Fruit fly (Drosophila melanogaster) whole organism, embryonic: ENCODE results near the gene Grd.
A peak's percentile ranks its signal among the peaks of the same experiment; 100 is the strongest.

ENCODE experiments used
- Atf-2 ChIP-seq: fragments of 200-800 bp; sonication (Bioruptor generic); optimal IDR thresholded peaks from 2 replicates; lab custom pipeline; 2016; ENCODE audit warnings: missing biosample characterization, missing genetic modification characterization
- CG10209 ChIP-seq: fragments of 200-800 bp; sonication (Bioruptor generic); optimal IDR thresholded peaks from 3 replicates; lab custom pipeline; 2017; ENCODE audit warnings: missing biosample characterization, mild to moderate bottlenecking, missing genetic modification characterization, missing genetic modification reagents
- CG11085 ChIP-seq: fragments of 200-800 bp; sonication (Bioruptor generic); IDR thresholded peaks from 2 replicates; pipeline ENCODE4 v1.3.6; 2022; ENCODE audit warnings: missing biosample characterization, missing genetic modification characterization
- CG13624 ChIP-seq: fragments of 200-800 bp; sonication (Bioruptor generic); optimal IDR thresholded peaks from 2 replicates; lab custom pipeline; 2016; ENCODE audit warnings: missing biosample characterization, missing genetic modification characterization
- CG14014 ChIP-seq: fragments of 200-800 bp; sonication (Bioruptor generic); IDR thresholded peaks from 2 replicates; pipeline ENCODE4 v1.3.6; 2022; ENCODE audit warnings: missing biosample characterization, missing genetic modification characterization
- CG14050 ChIP-seq: fragments of 200-800 bp; sonication (Bioruptor generic); IDR thresholded peaks from 3 replicates; pipeline ENCODE4 v1.3.6; 2022; ENCODE audit warnings: missing biosample characterization, missing genetic modification characterization
- CG15479 ChIP-seq: fragments of 200-800 bp; sonication (Bioruptor generic); optimal IDR thresholded peaks from 3 replicates; lab custom pipeline; 2019; ENCODE audit warnings: missing biosample characterization, mild to moderate bottlenecking, missing genetic modification characterization, moderate library complexity
- CG17802 ChIP-seq: fragments of 200-800 bp; sonication (Bioruptor generic); optimal IDR thresholded peaks from 2 replicates; lab custom pipeline; 2018; ENCODE audit warnings: missing biosample characterization, mild to moderate bottlenecking, missing genetic modification characterization, moderate library complexity
- CG18619 ChIP-seq: fragments of 200-800 bp; sonication (Bioruptor generic); optimal IDR thresholded peaks from 3 replicates; lab custom pipeline; 2017; ENCODE audit warnings: missing biosample characterization, mild to moderate bottlenecking, missing genetic modification characterization
- CG31365 ChIP-seq: fragments of 200-800 bp; sonication (Bioruptor generic); optimal IDR thresholded peaks from 2 replicates; lab custom pipeline; 2018; ENCODE audit warnings: missing biosample characterization, mild to moderate bottlenecking, missing genetic modification characterization
- CG33213 ChIP-seq: fragments of 200-800 bp; sonication (Bioruptor generic); optimal IDR thresholded peaks from 3 replicates; lab custom pipeline; 2016; ENCODE audit warnings: missing biosample characterization, missing genetic modification characterization
- CG6689 ChIP-seq: fragments of 200-800 bp; sonication (Bioruptor generic); IDR thresholded peaks from 2 replicates; pipeline ENCODE4 v1.3.6; 2022; ENCODE audit warnings: missing biosample characterization, missing genetic modification characterization
- CG7556 ChIP-seq: fragments of 200-800 bp; sonication (Bioruptor generic); optimal IDR thresholded peaks from 2 replicates; lab custom pipeline; 2017; ENCODE audit warnings: missing biosample characterization, mild to moderate bottlenecking, missing genetic modification characterization
- CG7839 ChIP-seq: fragments of 200-800 bp; sonication (Bioruptor generic); optimal IDR thresholded peaks from 3 replicates; lab custom pipeline; 2018; ENCODE audit warnings: missing biosample characterization, mild to moderate bottlenecking, missing genetic modification characterization, moderate library complexity
- CG7928 ChIP-seq: fragments of 200-800 bp; sonication (Bioruptor generic); optimal IDR thresholded peaks from 2 replicates; lab custom pipeline; 2017; ENCODE audit warnings: missing biosample characterization, mild to moderate bottlenecking, missing genetic modification characterization
- CG8388 ChIP-seq: fragments of 200-800 bp; sonication (Bioruptor generic); optimal IDR thresholded peaks from 2 replicates; lab custom pipeline; 2019; ENCODE audit warnings: missing biosample characterization, mild to moderate bottlenecking, missing genetic modification characterization, moderate library complexity
- CG9609 ChIP-seq: fragments of 200-800 bp; sonication (Bioruptor generic); optimal IDR thresholded peaks from 3 replicates; lab custom pipeline; 2016; ENCODE audit warnings: missing biosample characterization, missing genetic modification characterization
- CG9727 ChIP-seq: fragments of 200-800 bp; sonication (Bioruptor generic); optimal IDR thresholded peaks from 3 replicates; lab custom pipeline; 2017; ENCODE audit warnings: missing biosample characterization, mild to moderate bottlenecking, missing genetic modification characterization
- D19B ChIP-seq: fragments of 200-800 bp; sonication (Bioruptor generic); optimal IDR thresholded peaks from 2 replicates; lab custom pipeline; 2017; ENCODE audit warnings: missing biosample characterization, mild to moderate bottlenecking, missing genetic modification characterization
- Dbx ChIP-seq: fragments of 200-800 bp; sonication (Bioruptor generic); IDR thresholded peaks from 3 replicates; pipeline ENCODE4 v1.3.6; 2022; ENCODE audit warnings: missing biosample characterization, missing genetic modification characterization
- Doc2 ChIP-seq: fragments of 200-800 bp; sonication (Bioruptor generic); IDR thresholded peaks from 2 replicates; pipeline ENCODE4 v1.3.6; 2022; ENCODE audit warnings: missing biosample characterization, missing genetic modification characterization
- ERR ChIP-seq: fragments of 200-800 bp; sonication (Bioruptor generic); optimal IDR thresholded peaks from 2 replicates; lab custom pipeline; 2016; ENCODE audit warnings: missing biosample characterization, missing genetic modification characterization
- Fer3 ChIP-seq: fragments of 200-800 bp; sonication (Bioruptor generic); optimal IDR thresholded peaks from 2 replicates; lab custom pipeline; 2018; ENCODE audit warnings: missing biosample characterization, mild to moderate bottlenecking, missing genetic modification characterization, moderate library complexity
- HLH4C ChIP-seq: fragments of 200-800 bp; sonication (Bioruptor generic); IDR thresholded peaks from 3 replicates; pipeline ENCODE4 v1.3.6; 2022; ENCODE audit warnings: missing biosample characterization, missing genetic modification characterization; ENCODE audit not compliant: partially characterized antibody
- Hr3 ChIP-seq: fragments of 200-800 bp; sonication (Bioruptor generic); optimal IDR thresholded peaks from 3 replicates; lab custom pipeline; 2016; ENCODE audit warnings: missing biosample characterization, missing genetic modification characterization
- Mrtf ChIP-seq: fragments of 200-800 bp; sonication (Bioruptor generic); IDR thresholded peaks from 3 replicates; pipeline ENCODE4 v1.3.6; 2022; ENCODE audit warnings: missing biosample characterization, missing genetic modification characterization
- NK7.1 ChIP-seq: fragments of 200-800 bp; sonication (Bioruptor generic); optimal IDR thresholded peaks from 3 replicates; lab custom pipeline; 2016; ENCODE audit warnings: missing biosample characterization, missing genetic modification characterization
- Oaz ChIP-seq: fragments of 200-800 bp; sonication (Bioruptor generic); IDR thresholded peaks from 2 replicates; pipeline ENCODE4 v1.3.6; 2022; ENCODE audit warnings: missing biosample characterization, missing genetic modification characterization
- Poxn ChIP-seq: fragments of 200-800 bp; sonication (Bioruptor generic); IDR thresholded peaks from 2 replicates; pipeline ENCODE4 v1.3.6; 2022; ENCODE audit warnings: missing biosample characterization, missing genetic modification characterization
- Ravus ChIP-seq: fragments of 200-800 bp; sonication (Bioruptor generic); IDR thresholded peaks from 2 replicates; pipeline ENCODE4 v1.3.6; 2022; ENCODE audit warnings: missing biosample characterization, missing genetic modification characterization
- Sin3A ChIP-seq: fragments of >200 bp; optimal IDR thresholded peaks from 2 replicates; lab custom pipeline; 2018
- cad ChIP-seq: fragments of >200 bp; optimal IDR thresholded peaks from 2 replicates; lab custom pipeline; 2017; ENCODE audit warnings: missing biosample characterization, missing genetic modification characterization
- gcm ChIP-seq: fragments of 200-800 bp; sonication (Bioruptor generic); optimal IDR thresholded peaks from 2 replicates; lab custom pipeline; 2019; ENCODE audit warnings: missing biosample characterization, mild to moderate bottlenecking, missing genetic modification characterization, moderate library complexity
- hb ChIP-seq: fragments of 200-800 bp; sonication (Bioruptor generic); IDR thresholded peaks from 3 replicates; pipeline ENCODE4 v1.3.6; 2022; ENCODE audit warnings: missing biosample characterization, missing genetic modification characterization; ENCODE audit not compliant: partially characterized antibody
- inv ChIP-seq: fragments of 200-800 bp; sonication (Bioruptor generic); IDR thresholded peaks from 2 replicates; pipeline ENCODE4 v1.3.6; 2022; ENCODE audit warnings: missing biosample characterization, missing genetic modification characterization; ENCODE audit not compliant: partially characterized antibody
- kay ChIP-seq: fragments of 200-800 bp; sonication (Bioruptor generic); optimal IDR thresholded peaks from 2 replicates; lab custom pipeline; 2016; ENCODE audit warnings: missing biosample characterization, missing genetic modification characterization
- ken ChIP-seq: fragments of 200-800 bp; sonication (Bioruptor generic); IDR thresholded peaks from 3 replicates; pipeline ENCODE4 v1.3.6; 2022; ENCODE audit warnings: missing biosample characterization, missing genetic modification characterization
- odd ChIP-seq: fragments of 200-800 bp; sonication (Bioruptor generic); optimal IDR thresholded peaks from 2 replicates; lab custom pipeline; 2017; ENCODE audit warnings: missing biosample characterization, mild to moderate bottlenecking, missing genetic modification characterization
- p53 ChIP-seq: fragments of 200-800 bp; sonication (Bioruptor generic); optimal IDR thresholded peaks from 2 replicates; lab custom pipeline; 2016; ENCODE audit warnings: missing biosample characterization, missing genetic modification characterization
- pfk ChIP-seq: fragments of 200-800 bp; sonication (Bioruptor generic); optimal IDR thresholded peaks from 2 replicates; lab custom pipeline; 2018; ENCODE audit warnings: missing biosample characterization, mild to moderate bottlenecking, missing genetic modification characterization, moderate library complexity
- prd ChIP-seq, 3 experiments: fragments of >200 bp in 2 of 3; fragments of 200-800 bp in 1 of 3; sonication (Bioruptor generic) in 1 of 3; optimal IDR thresholded peaks in 2 of 3; IDR thresholded peaks in 1 of 3; 2 replicates in 2 of 3; 3 replicates in 1 of 3; pipeline versions ENCODE4 v1.3.6 to Lab custom; 2017 to 2022; ENCODE audit warnings: missing biosample characterization in 1 of 3, missing genetic modification characterization in 1 of 3
- pzg ChIP-seq: fragments of 200-800 bp; sonication (Bioruptor generic); optimal IDR thresholded peaks from 3 replicates; lab custom pipeline; 2018; ENCODE audit warnings: missing biosample characterization, mild to moderate bottlenecking, missing genetic modification characterization, moderate library complexity
- scrt ChIP-seq: fragments of 200-800 bp; sonication (Bioruptor generic); optimal IDR thresholded peaks from 2 replicates; lab custom pipeline; 2018; ENCODE audit warnings: missing biosample characterization, mild to moderate bottlenecking, missing genetic modification characterization, moderate library complexity
- sim ChIP-seq: fragments of 200-800 bp; sonication (Bioruptor generic); IDR thresholded peaks from 2 replicates; pipeline ENCODE4 v1.3.6; 2022; ENCODE audit warnings: missing biosample characterization, missing genetic modification characterization
- slou ChIP-seq: fragments of 200-800 bp; sonication (Bioruptor generic); optimal IDR thresholded peaks from 3 replicates; lab custom pipeline; 2016; ENCODE audit warnings: missing biosample characterization, missing genetic modification characterization
- stwl ChIP-seq: fragments of 200-800 bp; sonication (Bioruptor generic); optimal IDR thresholded peaks from 3 replicates; lab custom pipeline; 2018; ENCODE audit warnings: missing biosample characterization, mild to moderate bottlenecking, missing genetic modification characterization, moderate library complexity
- sug ChIP-seq: fragments of 200-800 bp; optimal IDR thresholded peaks from 2 replicates; lab custom pipeline; 2019; ENCODE audit warnings: missing biosample characterization, mild to moderate bottlenecking, missing genetic modification characterization, moderate library complexity
- trem ChIP-seq: fragments of 200-800 bp; optimal IDR thresholded peaks from 3 replicates; lab custom pipeline; 2019; ENCODE audit warnings: missing biosample characterization, mild to moderate bottlenecking, missing genetic modification characterization, moderate library complexity
- usp ChIP-seq: fragments of >200 bp; optimal IDR thresholded peaks from 2 replicates; lab custom pipeline; 2017; ENCODE audit warnings: missing biosample characterization, missing genetic modification characterization
- zfh1 ChIP-seq: fragments of 200-800 bp; sonication (Bioruptor generic); IDR thresholded peaks from 3 replicates; pipeline ENCODE4 v1.3.6; 2022; ENCODE audit warnings: missing biosample characterization, missing genetic modification characterization

Gene Grd

DNA sequence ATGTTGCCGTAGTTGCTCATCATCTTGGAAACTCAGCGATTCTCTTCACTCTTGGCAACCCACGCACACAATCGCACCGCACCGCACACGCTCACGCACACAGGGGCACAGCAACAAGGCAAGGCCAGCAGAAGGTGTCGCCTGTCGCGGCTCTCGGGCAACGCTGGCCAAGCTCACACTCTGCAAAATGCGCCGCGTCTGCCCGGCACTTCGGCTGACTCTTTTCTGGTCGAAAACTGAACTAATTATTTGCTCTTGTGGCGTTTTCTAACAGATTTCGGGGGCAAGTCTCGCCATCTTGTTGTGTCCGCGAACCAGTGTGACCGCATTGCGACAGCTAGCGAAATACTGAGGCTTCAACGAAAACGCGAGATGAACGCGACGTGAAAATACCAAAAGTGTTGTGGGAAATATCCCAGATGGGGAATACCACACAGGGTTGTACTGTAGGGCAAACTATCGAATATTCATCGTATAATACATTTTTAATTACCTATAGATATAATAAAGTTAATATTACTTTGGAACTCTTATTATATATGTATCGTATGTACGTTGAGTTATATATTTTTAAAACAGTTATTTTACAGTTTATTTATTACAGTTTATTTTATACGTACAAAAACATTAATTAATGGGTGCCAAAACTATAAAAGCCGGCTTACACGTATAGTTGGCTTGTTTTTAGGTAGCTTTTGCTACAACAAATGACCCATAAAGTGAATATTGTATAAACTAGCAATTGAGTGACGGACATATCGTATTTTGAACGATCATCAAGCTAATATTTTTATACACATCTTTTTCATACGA lies 23.2 kb downstream of the Grd start, which contains the start of the genes MED19 and CG7430 (continued):
- TF ChIP-seq prd (optimal IDR thresholded peaks at IDR 0.05; lab: Kevin White, UChicago) (no peak), prd (GFP tag; IDR thresholded peaks at IDR 0.05; lab: Robert Waterston, UW) (no peak), sim (GFP tag; lab: Robert Waterston, UW) (no peak), CG11085 (GFP tag; lab: Robert Waterston, UW) (no peak), CG31365 (no peak), zfh1 (GFP tag; lab: Robert Waterston, UW) (0 out of 3 replicates have a peak, but pooled peaks have one; percentile 23), CG18619 (GFP tag; lab: Kevin White, UChicago) (no peak), CG13624 (GFP tag; lab: Kevin White, UChicago) (no peak), CG9609 (no peak), CG10209 (GFP tag; lab: Kevin White, UChicago) (no peak), CG14050 (no peak), CG7839 (tag; lab: Kevin White, UChicago) (no peak), Doc2 (no peak), slou (GFP tag; lab: Kevin White, UChicago) (no peak), hb (GFP tag; lab: Robert Waterston, UW) (no peak), Mrtf (GFP tag; lab: Robert Waterston, UW) (no peak), NK7.1 (no peak), pfk (GFP tag; lab: Kevin White, UChicago) (no peak), CG15479 (GFP tag; lab: Kevin White, UChicago) (no peak), D19B (no peak), HLH4C (peak; percentile 48), Atf-2 (no peak), scrt (no peak), usp (GFP tag; lab: Kevin White, UChicago) (no peak), CG8388 (GFP tag; lab: Kevin White, UChicago) (no peak), p53 (GFP tag; lab: Kevin White, UChicago) (no peak), sug (tag; lab: Kevin White, UChicago) (no peak), cad (GFP tag; lab: Kevin White, UChicago) (no peak), Oaz (GFP tag; lab: Robert Waterston, UW) (no peak), CG17802 (tag; lab: Kevin White, UChicago) (no peak), CG7556 (no peak), CG6689 (GFP tag; lab: Robert Waterston, UW) (no peak), pzg (GFP tag; lab: Kevin White, UChicago) (peak; percentile 91), ERR (GFP tag; lab: Kevin White, UChicago) (no peak), trem (tag; lab: Kevin White, UChicago) (peak; percentile 36), Poxn (GFP tag; lab: Robert Waterston, UW) (no peak), CG33213 (peak; percentile 45), gcm (GFP tag; lab: Kevin White, UChicago) (peak; percentile 20), ken (GFP tag; lab: Robert Waterston, UW) (no peak), CG9727 (GFP tag; lab: Kevin White, UChicago) (peak; percentile 33), Ravus (GFP tag; lab: Robert Waterston, UW) (no peak), Hr3 (GFP tag; lab: Kevin White, UChicago) (no peak), CG7928 (GFP tag; lab: Kevin White, UChicago) (peak; percentile 62), Sin3A (peak; percentile 12), stwl (peak; percentile 36), Fer3 (no peak), inv (GFP tag; lab: Robert Waterston, UW) (0 out of 2 replicates have a peak, but pooled peaks have one; percentile 11), Dbx (GFP tag; lab: Robert Waterston, UW) (no peak; the same call in 2 of the 3 replicates), CG14014 (GFP tag; lab: Robert Waterston, UW) (no peak), odd (GFP tag; lab: Kevin White, UChicago) (no peak), kay (GFP tag; lab: Kevin White, UChicago) (no peak)
